Fruit fly (Drosophila melanogaster) whole organism, prepupa: ENCODE results near the gene CG43922.

Experiments
- CG10669 ChIP-seq: fragments of 200-800 bp; sonication (Bioruptor generic); optimal IDR thresholded peaks from 3 replicates; lab custom pipeline; 2018; ENCODE audit warnings: missing biosample characterization, mild to moderate bottlenecking, missing genetic modification characterization, moderate library complexity
- CG8319 ChIP-seq: fragments of 200-800 bp; sonication (Bioruptor generic); optimal IDR thresholded peaks from 3 replicates; lab custom pipeline; 2016; ENCODE audit warnings: missing biosample characterization, missing genetic modification characterization
- Lpt ChIP-seq: fragments of 200-800 bp; sonication (Bioruptor generic); optimal IDR thresholded peaks from 3 replicates; lab custom pipeline; 2016; ENCODE audit warnings: missing biosample characterization, missing genetic modification characterization
- OdsH ChIP-seq: fragments of 200-800 bp; sonication (Bioruptor generic); optimal IDR thresholded peaks from 3 replicates; lab custom pipeline; 2016; ENCODE audit warnings: missing biosample characterization, missing genetic modification characterization
- dsx ChIP-seq: fragments of 200-800 bp; optimal IDR thresholded peaks from 3 replicates; lab custom pipeline; 2019; ENCODE audit warnings: missing biosample characterization, mild to moderate bottlenecking, missing genetic modification characterization, moderate library complexity; ENCODE audit not compliant: poor library complexity, severe bottlenecking

DNA sequence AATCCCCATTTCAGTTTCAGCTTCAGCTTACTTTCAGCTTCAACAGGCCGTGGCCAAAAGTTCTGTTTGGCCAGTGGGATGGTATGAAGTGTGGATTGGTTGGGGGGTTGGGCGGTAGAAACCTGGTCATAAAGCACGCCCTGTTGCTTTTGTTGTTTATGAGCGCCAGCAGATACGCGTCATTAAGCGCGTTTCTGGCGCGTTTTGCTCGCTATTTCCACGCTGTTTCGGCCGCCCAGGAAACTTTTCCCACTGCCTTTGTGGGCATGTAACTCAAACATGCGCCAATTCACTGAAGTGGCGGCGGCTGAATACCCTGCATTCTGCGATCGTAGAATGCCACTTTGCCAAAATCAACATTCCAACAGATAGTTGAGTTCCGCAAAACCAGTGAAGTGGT lies 32.6 kb downstream of the CG43922 start:
- TF ChIP-seq Lpt (GFP tag; lab: Kevin White, UChicago): no peak
- no peak for TF ChIP-seq dsx (GFP tag; lab: Kevin White, UChicago)
- TF ChIP-seq OdsH: no peak
- no peak for TF ChIP-seq CG10669 (GFP tag; lab: Kevin White, UChicago)
- no peak for TF ChIP-seq CG8319 (GFP tag; lab: Kevin White, UChicago)
